Fruit fly (Drosophila melanogaster) whole organism, embryonic: ENCODE data around the gene CG31230.

Source experiments
- Abd-B ChIP-seq: fragments of 200-800 bp; sonication (Bioruptor generic); optimal IDR thresholded peaks from 2 replicates; lab custom pipeline; 2018; ENCODE audit warnings: missing biosample characterization, mild to moderate bottlenecking, missing genetic modification characterization, moderate library complexity
- CG1024 ChIP-seq: fragments of 200-800 bp; sonication (Bioruptor generic); IDR thresholded peaks from 2 replicates; pipeline ENCODE4 v1.3.6; 2022; ENCODE audit warnings: missing biosample characterization, missing genetic modification characterization
- CG10321 ChIP-seq: fragments of 200-800 bp; sonication (Bioruptor generic); IDR thresholded peaks from 2 replicates; pipeline ENCODE4 v1.3.6; 2022; ENCODE audit warnings: missing biosample characterization, missing genetic modification characterization
- CG10654 ChIP-seq: fragments of 200-800 bp; sonication (Bioruptor generic); optimal IDR thresholded peaks from 2 replicates; lab custom pipeline; 2016; ENCODE audit warnings: missing biosample characterization, missing genetic modification characterization
- CG11504 ChIP-seq: fragments of 200-800 bp; sonication (Bioruptor generic); optimal IDR thresholded peaks from 3 replicates; lab custom pipeline; 2019; ENCODE audit warnings: missing biosample characterization, mild to moderate bottlenecking, missing genetic modification characterization, moderate library complexity
- CG12769 ChIP-seq: fragments of 200-800 bp; sonication (Bioruptor generic); optimal IDR thresholded peaks from 2 replicates; lab custom pipeline; 2019; ENCODE audit warnings: missing biosample characterization, mild to moderate bottlenecking, missing genetic modification characterization, moderate library complexity
- CG17385 ChIP-seq: fragments of 200-800 bp; sonication (Bioruptor generic); optimal IDR thresholded peaks from 3 replicates; lab custom pipeline; 2018; ENCODE audit warnings: missing biosample characterization, mild to moderate bottlenecking, missing genetic modification characterization
- CG18619 ChIP-seq: fragments of 200-800 bp; sonication (Bioruptor generic); optimal IDR thresholded peaks from 3 replicates; lab custom pipeline; 2017; ENCODE audit warnings: missing biosample characterization, mild to moderate bottlenecking, missing genetic modification characterization
- CG2120 ChIP-seq: fragments of 200-800 bp; sonication (Bioruptor generic); optimal IDR thresholded peaks from 3 replicates; lab custom pipeline; 2016; ENCODE audit warnings: missing biosample characterization, missing genetic modification characterization
- CG30403 ChIP-seq: fragments of 200-800 bp; sonication (Bioruptor generic); optimal IDR thresholded peaks from 3 replicates; lab custom pipeline; 2016; ENCODE audit warnings: missing biosample characterization, missing genetic modification characterization
- CG3995 ChIP-seq: fragments of 200-800 bp; sonication (Bioruptor generic); optimal IDR thresholded peaks from 3 replicates; lab custom pipeline; 2016; ENCODE audit warnings: missing biosample characterization, missing genetic modification characterization
- CG4424 ChIP-seq: fragments of 200-800 bp; sonication (Bioruptor generic); optimal IDR thresholded peaks from 3 replicates; lab custom pipeline; 2016; ENCODE audit warnings: missing biosample characterization, missing genetic modification characterization
- CG4730 ChIP-seq: fragments of 200-800 bp; sonication (Bioruptor generic); IDR thresholded peaks from 2 replicates; pipeline ENCODE4 v1.3.6; 2022; ENCODE audit warnings: missing biosample characterization, missing genetic modification characterization
- CG6175 ChIP-seq: fragments of 200-800 bp; sonication (Bioruptor generic); IDR thresholded peaks from 3 replicates; pipeline ENCODE4 v1.3.6; 2022; ENCODE audit warnings: missing biosample characterization, missing genetic modification characterization
- CG6689 ChIP-seq: fragments of 200-800 bp; sonication (Bioruptor generic); IDR thresholded peaks from 2 replicates; pipeline ENCODE4 v1.3.6; 2022; ENCODE audit warnings: missing biosample characterization, missing genetic modification characterization
- CG7271 ChIP-seq: fragments of 200-800 bp; sonication (Bioruptor generic); optimal IDR thresholded peaks from 2 replicates; lab custom pipeline; 2018; ENCODE audit warnings: missing biosample characterization, mild to moderate bottlenecking, missing genetic modification characterization, moderate library complexity
- CG7963 ChIP-seq: fragments of 200-800 bp; sonication (Bioruptor generic); IDR thresholded peaks from 3 replicates; pipeline ENCODE4 v1.3.6; 2022; ENCODE audit warnings: missing biosample characterization, missing genetic modification characterization; ENCODE audit not compliant: partially characterized antibody
- CG7987 ChIP-seq: fragments of 200-800 bp; sonication (Bioruptor generic); optimal IDR thresholded peaks from 2 replicates; lab custom pipeline; 2018; ENCODE audit warnings: missing biosample characterization, mild to moderate bottlenecking, missing genetic modification characterization, moderate library complexity
- CoRest ChIP-seq: fragments of 200-800 bp; sonication (Bioruptor generic); optimal IDR thresholded peaks from 3 replicates; lab custom pipeline; 2018; ENCODE audit warnings: missing biosample characterization, mild to moderate bottlenecking, missing genetic modification characterization, moderate library complexity
- Drgx ChIP-seq: fragments of 200-800 bp; sonication (Bioruptor generic); IDR thresholded peaks from 2 replicates; pipeline ENCODE4 v1.3.6; 2022; ENCODE audit warnings: missing biosample characterization, missing genetic modification characterization
- GATAe ChIP-seq: fragments of 200-800 bp; sonication (Bioruptor generic); conservative IDR thresholded peaks from 2 replicates; pipeline ENCODE4 v1.3.6; 2022; ENCODE audit warnings: missing biosample characterization, missing genetic modification characterization
- Gug ChIP-seq: fragments of 200-800 bp; sonication (Bioruptor generic); IDR thresholded peaks from 4 replicates; pipeline ENCODE4 v1.3.6; 2022; ENCODE audit warnings: missing biosample characterization, missing genetic modification characterization
- Hr78 ChIP-seq, 2 experiments: fragments of 200-800 bp in 1 of 2; fragments of >200 bp in 1 of 2; sonication (Bioruptor generic) in 1 of 2; optimal IDR thresholded peaks; 2 replicates each; lab custom pipeline; 2017 to 2019; ENCODE audit warnings: missing biosample characterization in 2 of 2, missing genetic modification characterization in 2 of 2, mild to moderate bottlenecking in 1 of 2, moderate library complexity in 1 of 2
- Neu2 ChIP-seq: fragments of 200-800 bp; sonication (Bioruptor generic); optimal IDR thresholded peaks from 3 replicates; lab custom pipeline; 2016; ENCODE audit warnings: missing biosample characterization, missing genetic modification characterization, borderline replicate concordance
- Oli ChIP-seq: fragments of 200-800 bp; sonication (Bioruptor generic); optimal IDR thresholded peaks from 2 replicates; lab custom pipeline; 2018; ENCODE audit warnings: missing biosample characterization, mild to moderate bottlenecking, missing genetic modification characterization, moderate library complexity
- Opbp ChIP-seq: fragments of 200-800 bp; sonication (Bioruptor generic); IDR thresholded peaks from 3 replicates; pipeline ENCODE4 v1.3.6; 2022; ENCODE audit warnings: missing biosample characterization, missing genetic modification characterization; ENCODE audit not compliant: partially characterized antibody
- Pdp1 ChIP-seq, 2 experiments: fragments of 200-800 bp; sonication (Bioruptor generic); optimal IDR thresholded peaks; 3 replicates each; lab custom pipeline; 2016; ENCODE audit warnings: missing biosample characterization in 2 of 2, missing genetic modification characterization in 2 of 2, mild to moderate bottlenecking in 1 of 2, moderate library complexity in 1 of 2
- Sox102F ChIP-seq: fragments of 200-800 bp; sonication (Bioruptor generic); optimal IDR thresholded peaks from 2 replicates; lab custom pipeline; 2018; ENCODE audit warnings: missing biosample characterization, mild to moderate bottlenecking, missing genetic modification characterization, moderate library complexity
- bbx ChIP-seq: fragments of 200-800 bp; sonication (Bioruptor generic); IDR thresholded peaks from 2 replicates; pipeline ENCODE4 v1.3.6; 2022; ENCODE audit warnings: missing biosample characterization, missing genetic modification characterization; ENCODE audit not compliant: partially characterized antibody
- btn ChIP-seq: fragments of 200-800 bp; sonication (Bioruptor generic); optimal IDR thresholded peaks from 2 replicates; lab custom pipeline; 2016; ENCODE audit warnings: missing biosample characterization, missing genetic modification characterization
- dmrt99B ChIP-seq: fragments of 200-800 bp; sonication (Bioruptor generic); optimal IDR thresholded peaks from 2 replicates; lab custom pipeline; 2018; ENCODE audit warnings: missing biosample characterization, mild to moderate bottlenecking, missing genetic modification characterization, moderate library complexity
- fru ChIP-seq: fragments of >200 bp; optimal IDR thresholded peaks from 2 replicates; lab custom pipeline; 2017
- gce ChIP-seq: fragments of 200-800 bp; sonication (Bioruptor generic); IDR thresholded peaks from 3 replicates; pipeline ENCODE4 v1.3.6; 2022; ENCODE audit warnings: missing biosample characterization, missing genetic modification characterization
- gem ChIP-seq: fragments of 200-800 bp; sonication (Bioruptor generic); optimal IDR thresholded peaks from 2 replicates; lab custom pipeline; 2019; ENCODE audit warnings: missing biosample characterization, mild to moderate bottlenecking, missing genetic modification characterization, moderate library complexity
- gsb-n ChIP-seq: fragments of 200-800 bp; sonication (Bioruptor generic); optimal IDR thresholded peaks from 3 replicates; lab custom pipeline; 2018; ENCODE audit warnings: missing biosample characterization, mild to moderate bottlenecking, missing genetic modification characterization
- hb ChIP-seq: fragments of 200-800 bp; sonication (Bioruptor generic); IDR thresholded peaks from 3 replicates; pipeline ENCODE4 v1.3.6; 2022; ENCODE audit warnings: missing biosample characterization, missing genetic modification characterization; ENCODE audit not compliant: partially characterized antibody
- inv ChIP-seq: fragments of 200-800 bp; sonication (Bioruptor generic); IDR thresholded peaks from 2 replicates; pipeline ENCODE4 v1.3.6; 2022; ENCODE audit warnings: missing biosample characterization, missing genetic modification characterization; ENCODE audit not compliant: partially characterized antibody
- knrl ChIP-seq: fragments of 200-800 bp; sonication (Bioruptor generic); IDR thresholded peaks from 3 replicates; pipeline ENCODE4 v1.3.6; 2022; ENCODE audit warnings: missing biosample characterization, missing genetic modification characterization; ENCODE audit not compliant: partially characterized antibody
- lab ChIP-seq: fragments of 200-800 bp; sonication (Bioruptor generic); optimal IDR thresholded peaks from 3 replicates; lab custom pipeline; 2017; ENCODE audit warnings: missing biosample characterization, missing genetic modification characterization, mild to moderate bottlenecking, moderate library complexity, missing genetic modification reagents
- nom ChIP-seq: fragments of 200-800 bp; sonication (Bioruptor generic); optimal IDR thresholded peaks from 2 replicates; lab custom pipeline; 2017; ENCODE audit warnings: missing biosample characterization, missing genetic modification characterization, mild to moderate bottlenecking, moderate library complexity, missing genetic modification reagents
- oc ChIP-seq: fragments of 200-800 bp; sonication (Bioruptor generic); optimal IDR thresholded peaks from 2 replicates; lab custom pipeline; 2018; ENCODE audit warnings: missing biosample characterization, mild to moderate bottlenecking, missing genetic modification characterization, moderate library complexity
- onecut ChIP-seq: fragments of 200-800 bp; sonication (Bioruptor generic); IDR thresholded peaks from 2 replicates; pipeline ENCODE4 v1.3.6; 2022; ENCODE audit warnings: missing biosample characterization, missing genetic modification characterization
- phol ChIP-seq: fragments of 200-800 bp; sonication (Bioruptor generic); optimal IDR thresholded peaks from 3 replicates; lab custom pipeline; 2018; ENCODE audit warnings: missing biosample characterization, mild to moderate bottlenecking, missing genetic modification characterization, moderate library complexity
- row ChIP-seq: fragments of 200-800 bp; sonication (Bioruptor generic); IDR thresholded peaks from 3 replicates; pipeline ENCODE4 v1.3.6; 2022; ENCODE audit warnings: missing biosample characterization, missing genetic modification characterization
- sens ChIP-seq: fragments of 200-800 bp; sonication (Bioruptor generic); peaks from one replicate; lab custom pipeline; 2016; ENCODE audit warnings: missing biosample characterization, missing genetic modification characterization
- slbo ChIP-seq: fragments of 200-800 bp; sonication (Bioruptor generic); IDR thresholded peaks from 2 replicates; pipeline ENCODE4 v1.3.6; 2022; ENCODE audit warnings: missing biosample characterization, missing genetic modification characterization
- tio ChIP-seq: fragments of 200-800 bp; sonication (Bioruptor generic); optimal IDR thresholded peaks from 2 replicates; lab custom pipeline; 2017; ENCODE audit warnings: missing biosample characterization, missing genetic modification characterization, inconsistent platforms

CG31230 gene

dm6 chr3R:18628311-18628811, 43.1 kb upstream of the CG31230 start (continued):
- no peak for TF ChIP-seq btn
- peak in 1 of 2 experiments; percentile 62 for TF ChIP-seq Hr78 (GFP tag; optimal IDR thresholded peaks at IDR 0.05; lab: Kevin White, UChicago)
- no peak for TF ChIP-seq CG7987 (GFP tag; lab: Kevin White, UChicago)
- no peak for TF ChIP-seq CG10654
- TF ChIP-seq CG12769 (tag; lab: Kevin White, UChicago) = peak; percentile 59
- no peak for TF ChIP-seq Gug (GFP tag; lab: Robert Waterston, UW)
- no peak for TF ChIP-seq CG4730
- TF ChIP-seq inv = peak; percentile 17; the same call in 1 of the 2 replicates
- TF ChIP-seq onecut (GFP tag; lab: Robert Waterston, UW) = no peak
- TF ChIP-seq phol (tag; lab: Kevin White, UChicago) = no peak
- no peak for TF ChIP-seq CG3995 (GFP tag; lab: Kevin White, UChicago)
- TF ChIP-seq CG7963 (GFP tag; lab: Robert Waterston, UW) = peak; percentile 56; the same call in 2 of the 3 replicates
- peak; percentile 36; the same call in 1 of the 3 replicates for TF ChIP-seq gce (GFP tag; lab: Robert Waterston, UW)
- peak; percentile 12 for TF ChIP-seq nom
- peak; percentile 64 for TF ChIP-seq bbx (GFP tag; lab: Robert Waterston, UW)
- no peak for TF ChIP-seq CG18619
- peak; percentile 44 for TF ChIP-seq knrl (GFP tag; lab: Robert Waterston, UW)
- TF ChIP-seq Neu2 (GFP tag; lab: Kevin White, UChicago) = no peak
- TF ChIP-seq CG1024 = no peak
- TF ChIP-seq hb = peak; percentile 54; the same call in 2 of the 3 replicates
- peak; percentile 43; the same call in 1 of the 3 replicates for TF ChIP-seq CG6175 (GFP tag; lab: Robert Waterston, UW)
- 0 out of 3 replicates have a peak, but pooled peaks have one; percentile 20 for TF ChIP-seq row

dm6 chr3R:18633099-18633498, 38.4 kb upstream of the CG31230 start:
- TF ChIP-seq CG10321 (GFP tag; lab: Robert Waterston, UW) (no peak), gem (tag; lab: Kevin White, UChicago) (peak; percentile 51), CG7271 (tag; lab: Kevin White, UChicago) (no peak), CG4424 (GFP tag; lab: Kevin White, UChicago) (no peak), gsb-n (tag; lab: Kevin White, UChicago) (peak; percentile 20), sens (GFP tag; lab: Kevin White, UChicago) (peak; percentile 61), slbo (GFP tag; lab: Robert Waterston, UW) (0 out of 2 replicates have a peak, but pooled peaks have one; percentile 8), Sox102F (GFP tag; lab: Kevin White, UChicago) (peak; percentile 45), CG2120 (GFP tag; lab: Kevin White, UChicago) (peak; percentile 6), Abd-B (GFP tag; lab: Kevin White, UChicago) (peak; percentile 58), tio (GFP tag; lab: Kevin White, UChicago) (peak; percentile 6), CG17385 (GFP tag; lab: Kevin White, UChicago) (peak; percentile 1), Opbp (GFP tag; lab: Robert Waterston, UW) (no peak), oc (tag; lab: Kevin White, UChicago) (peak; percentile 6), Oli (peak; percentile 31), CoRest (tag; lab: Kevin White, UChicago) (peak; percentile 28), CG11504 (tag; lab: Kevin White, UChicago) (peak; percentile 57), fru (no peak), CG30403 (GFP tag; lab: Kevin White, UChicago) (peak; percentile 1), CG6689 (GFP tag; lab: Robert Waterston, UW) (0 out of 2 replicates have a peak, but pooled peaks have one; percentile 21), Drgx (GFP tag; lab: Robert Waterston, UW) (peak; percentile 53; the same call in 1 of the 2 replicates), row (peak; percentile 56), GATAe (GFP tag; lab: Robert Waterston, UW) (no peak), dmrt99B (tag; lab: Kevin White, UChicago) (peak; percentile 50), lab (peak; percentile 6), Pdp1 (GFP tag; optimal IDR thresholded peaks at IDR 0.05; lab: Kevin White, UChicago) (peak in 1 of 2 experiments; percentile 69)
